Fruit fly (Drosophila melanogaster): ENCODE measurements around the gene Gp93.
A peak's percentile ranks its signal among the peaks of the same experiment; 100 is the strongest.
"Not testable (repeated sequence)": the region's sequence is repeated elsewhere in the genome, so short reads cannot be mapped to it uniquely, and the experiment has no call there.

Gp93 gene

dm6 chr3R:27947682-27948245 is 747 bp upstream of the Gp93 start, which contains the start of gene mfrn:
mfrn (minus strand) TSS chr3R:27948021.
- TF ChIP-seq CG6854 (GFP tag; optimal IDR thresholded peaks at IDR 0.05) (peak; percentile 7), CG3919 (GFP tag; optimal IDR thresholded peaks at IDR 0.05) (no peak)

dm6 chr3R:27953890-27954289 is 5.4 kb downstream of the Gp93 start, which contains the start of gene CG4951:
CG4951 (minus strand) TSS chr3R:27954112.
- TF ChIP-seq CG3032 (tag; optimal IDR thresholded peaks at IDR 0.05): no peak

dm6 chr3R:27954533-27954932 is 6.0 kb downstream of the Gp93 start, which contains the start of gene Nep7:
Nep7 (plus strand) TSS chr3R:27954917.
- TF ChIP-seq CG11294 (GFP tag; IDR thresholded peaks at IDR 0.05): peak; percentile 39; the same call in 1 of the 2 replicates
- TF ChIP-seq CG4318 (GFP tag; optimal IDR thresholded peaks at IDR 0.05): no peak
- no peak for TF ChIP-seq OdsH (GFP tag; optimal IDR thresholded peaks at IDR 0.05)
- TF ChIP-seq CG34406 (GFP tag; optimal IDR thresholded peaks at IDR 0.05): no peak
- no peak for TF ChIP-seq spab (GFP tag; optimal IDR thresholded peaks at IDR 0.05)
- 0 out of 3 replicates have a peak, but pooled peaks have one; percentile 23 for TF ChIP-seq CG6163 (GFP tag; IDR thresholded peaks at IDR 0.05)
- no peak for TF ChIP-seq Met (GFP tag; optimal IDR thresholded peaks at IDR 0.05)
- TF ChIP-seq CG11902 (GFP tag; optimal IDR thresholded peaks at IDR 0.05): no peak
- peak; percentile 38; the same call in 2 of the 3 replicates for TF ChIP-seq CG8119 (GFP tag; IDR thresholded peaks at IDR 0.05)
- no peak for TF ChIP-seq fd85E (GFP tag; optimal IDR thresholded peaks at IDR 0.05)
- TF ChIP-seq eg (GFP tag; IDR thresholded peaks at IDR 0.05): peak; percentile 66
- TF ChIP-seq Gug (GFP tag; IDR thresholded peaks at IDR 0.05): peak; percentile 35; the same call in 1 of the 2 replicates
- no peak for TF ChIP-seq Ets96B (tag; optimal IDR thresholded peaks at IDR 0.05)
- no peak for TF ChIP-seq Sox14 (GFP tag; optimal IDR thresholded peaks at IDR 0.05)
- no peak for TF ChIP-seq CG6276 (GFP tag; optimal IDR thresholded peaks at IDR 0.05)
- TF ChIP-seq svp (GFP tag): peak; percentile 82
- no peak for TF ChIP-seq pdm3 (GFP tag; optimal IDR thresholded peaks at IDR 0.05)
- TF ChIP-seq CG15336 (GFP tag; IDR thresholded peaks at IDR 0.05): peak; percentile 42; the same call in 1 of the 2 replicates
- TF ChIP-seq Eip78C (GFP tag): peak; percentile 73
- no peak for TF ChIP-seq CG1621 (tag; optimal IDR thresholded peaks at IDR 0.05)
- no peak for TF ChIP-seq Smox (GFP tag; optimal IDR thresholded peaks at IDR 0.05)
- no peak for TF ChIP-seq lz (GFP tag; optimal IDR thresholded peaks at IDR 0.05)

- no peak for TF ChIP-seq CG16779 (tag; optimal IDR thresholded peaks at IDR 0.05)
- TF ChIP-seq CG11902 (GFP tag; optimal IDR thresholded peaks at IDR 0.05): no peak
- no peak for TF ChIP-seq Gug (GFP tag; IDR thresholded peaks at IDR 0.05)
- TF ChIP-seq fd85E (GFP tag; optimal IDR thresholded peaks at IDR 0.05): no peak
- no peak for TF ChIP-seq dsx (GFP tag; optimal IDR thresholded peaks at IDR 0.05; ENCODE audit: poor library complexity, severe bottlenecking)
Measured at dm6 chr3R:27957967-27958366, 9.5 kb downstream of the Gp93 start.

dm6 chr3R:27959145-27959544 is 10.6 kb downstream of the Gp93 start, which contains the start of the genes CG42487 and CG4884:
CG42487 (minus strand) TSS chr3R:27959245.
CG4884 (minus strand) TSS chr3R:27959245.
- not testable (repeated sequence) for TF ChIP-seq ss, CG10669, Ets21C (GFP tag; optimal IDR thresholded peaks at IDR 0.05)

dm6 chr3R:27960473-27960872 is 12.0 kb downstream of the Gp93 start, which contains the start of gene CG31253:
CG31253 (minus strand) TSS chr3R:27960573.
- TF ChIP-seq OdsH, Lpt, CG6792 (GFP tag; optimal IDR thresholded peaks at IDR 0.05): not testable (repeated sequence)
